Worm (Caenorhabditis elegans) whole organism, L4 larva: ENCODE data around the gene cyp-33C2.

Experiments
- D1046.2 ChIP-seq: fragments of 200-800 bp; sonication (Bioruptor generic); IDR thresholded peaks from 2 replicates; pipeline ENCODE4 v1.3.6; 2022; ENCODE audit warnings: missing genetic modification characterization, missing compliant biosample characterization
- F10B5.3 ChIP-seq: sonication (generic microtip); optimal IDR thresholded peaks from 2 replicates; lab custom pipeline; 2016; ENCODE audit warnings: mild to moderate bottlenecking, missing genetic modification characterization, missing compliant biosample characterization
- F44E2.7 ChIP-seq: fragments of 200-800 bp; sonication (Bioruptor generic); IDR thresholded peaks from 2 replicates; pipeline ENCODE4 v2.1.2; 2022; ENCODE audit warnings: missing genetic modification characterization, missing compliant biosample characterization
- F49E8.2 ChIP-seq: sonication (generic microtip); optimal IDR thresholded peaks from 2 replicates; lab custom pipeline; 2016; ENCODE audit warnings: missing compliant biosample characterization, mild to moderate bottlenecking, missing genetic modification characterization, borderline replicate concordance
- R02D3.7 ChIP-seq: fragments of 150-350 bp; sonication (generic microtip); optimal IDR thresholded peaks from 3 replicates; lab custom pipeline; 2014; ENCODE audit warnings: missing biosample characterization, missing genetic modification characterization
- T26A8.4 ChIP-seq: fragments of 200-800 bp; sonication (Bioruptor generic); IDR thresholded peaks from 2 replicates; pipeline ENCODE4 v1.3.6; 2022; ENCODE audit warnings: missing genetic modification characterization, missing compliant biosample characterization
- Y48G9A.11 ChIP-seq: fragments of 200-800 bp; sonication (Bioruptor generic); IDR thresholded peaks from 2 replicates; pipeline ENCODE4 v1.3.6; 2022; ENCODE audit warnings: missing genetic modification reagents, missing genetic modification characterization, missing compliant biosample characterization
- Y5F2A.4 ChIP-seq: fragments of 200-800 bp; sonication (Bioruptor generic); optimal IDR thresholded peaks from 2 replicates; lab custom pipeline; 2018; ENCODE audit warnings: mild to moderate bottlenecking, missing genetic modification characterization, missing compliant biosample characterization
- aly-2 ChIP-seq: sonication (generic microtip); optimal IDR thresholded peaks from 2 replicates; lab custom pipeline; 2018; ENCODE audit warnings: missing biosample characterization, missing genetic modification characterization
- ama-1 ChIP-seq: fragments of 150-350 bp; optimal IDR thresholded peaks from 2 replicates; lab custom pipeline; 2014; ENCODE audit warnings: inconsistent platforms, mixed read lengths
- arid-1 ChIP-seq: fragments of 200-800 bp; sonication (Bioruptor generic); conservative IDR thresholded peaks from 2 replicates; pipeline ENCODE4 v1.3.6; 2022; ENCODE audit warnings: missing genetic modification reagents, missing genetic modification characterization, missing compliant biosample characterization
- ceh-32 ChIP-seq: sonication (generic microtip); optimal IDR thresholded peaks from 2 replicates; lab custom pipeline; 2016; ENCODE audit warnings: mild to moderate bottlenecking, missing genetic modification characterization, missing compliant biosample characterization; ENCODE audit not compliant: poor library complexity
- ceh-62 ChIP-seq: sonication (generic microtip); optimal IDR thresholded peaks from 2 replicates; lab custom pipeline; 2017; ENCODE audit warnings: missing biosample characterization, missing genetic modification characterization
- ceh-82 ChIP-seq: sonication (generic microtip); optimal IDR thresholded peaks from 2 replicates; lab custom pipeline; 2017; ENCODE audit warnings: missing biosample characterization, missing genetic modification characterization
- ces-1 ChIP-seq: fragments of 150-350 bp; sonication (generic microtip); optimal IDR thresholded peaks from 4 replicates; lab custom pipeline; 2014; ENCODE audit warnings: missing biosample characterization, missing genetic modification reagents, missing genetic modification characterization
- ctbp-1 ChIP-seq: fragments of 200-800 bp; sonication (Bioruptor generic); IDR thresholded peaks from 2 replicates; pipeline ENCODE4 v1.3.6; 2022; ENCODE audit warnings: missing genetic modification reagents, missing genetic modification characterization, missing compliant biosample characterization
- daf-16 ChIP-seq, 3 experiments: sonication (generic microtip); optimal IDR thresholded peaks; 2 replicates each; lab custom pipeline; 2016 to 2017; ENCODE audit warnings: missing genetic modification characterization in 3 of 3, missing genetic modification reagents in 3 of 3, mild to moderate bottlenecking in 2 of 3, missing compliant biosample characterization in 2 of 3, missing biosample characterization in 1 of 3, moderate library complexity in 1 of 3
- daf-8 ChIP-seq: fragments of 200-800 bp; sonication (Bioruptor generic); IDR thresholded peaks from 2 replicates; pipeline ENCODE4 v1.3.6; 2022; ENCODE audit warnings: missing genetic modification characterization, missing compliant biosample characterization
- dmd-9 ChIP-seq: fragments of 200-800 bp; sonication (Bioruptor generic); IDR thresholded peaks from 2 replicates; pipeline ENCODE4 v1.3.6; 2022; ENCODE audit warnings: missing genetic modification reagents, missing genetic modification characterization, missing compliant biosample characterization
- dve-1 ChIP-seq: sonication (generic microtip); optimal IDR thresholded peaks from 2 replicates; lab custom pipeline; 2017; ENCODE audit warnings: antibody characterized with exemption, mild to moderate bottlenecking, missing genetic modification characterization, missing compliant biosample characterization; ENCODE audit not compliant: insufficient read depth
- gei-8 ChIP-seq: fragments of 200-800 bp; sonication (Bioruptor generic); optimal IDR thresholded peaks from 2 replicates; lab custom pipeline; 2018; ENCODE audit warnings: mild to moderate bottlenecking, missing genetic modification characterization, missing compliant biosample characterization
- hif-1 ChIP-seq, 2 experiments: sonication (generic microtip); optimal IDR thresholded peaks; 2 replicates each; lab custom pipeline; 2016 to 2017; ENCODE audit warnings: missing compliant biosample characterization in 2 of 2, missing genetic modification characterization in 2 of 2, missing genetic modification reagents in 2 of 2, missing genotype in 2 of 2, mild to moderate bottlenecking in 1 of 2
- hlh-11 ChIP-seq: fragments of 200-800 bp; sonication (Bioruptor generic); optimal IDR thresholded peaks from 2 replicates; lab custom pipeline; 2018; ENCODE audit warnings: mild to moderate bottlenecking, missing genetic modification characterization, missing compliant biosample characterization
- lin-13 ChIP-seq: fragments of 150-350 bp; optimal IDR thresholded peaks from 2 replicates; lab custom pipeline; 2014; ENCODE audit warnings: missing biosample characterization, missing genetic modification reagents, missing genetic modification characterization
- mdt-29 ChIP-seq: fragments of 200-800 bp; sonication (Bioruptor generic); IDR thresholded peaks from 2 replicates; pipeline ENCODE4 v1.3.6; 2022; ENCODE audit warnings: missing genetic modification reagents, missing genetic modification characterization, missing compliant biosample characterization
- mxl-3 ChIP-seq: fragments of 200-800 bp; sonication (Bioruptor generic); optimal IDR thresholded peaks from 2 replicates; lab custom pipeline; 2018; ENCODE audit warnings: mild to moderate bottlenecking, missing genetic modification characterization, missing compliant biosample characterization
- nhr-102 ChIP-seq: sonication (generic microtip); optimal IDR thresholded peaks from 2 replicates; lab custom pipeline; 2016; ENCODE audit warnings: mild to moderate bottlenecking, missing genetic modification characterization, moderate library complexity, missing compliant biosample characterization
- nhr-237 ChIP-seq: sonication (generic microtip); optimal IDR thresholded peaks from 2 replicates; lab custom pipeline; 2017; ENCODE audit warnings: missing biosample characterization, missing genetic modification characterization
- nhr-25 ChIP-seq: sonication (generic microtip); optimal IDR thresholded peaks from 2 replicates; lab custom pipeline; 2017; ENCODE audit warnings: missing genetic modification characterization, mild to moderate bottlenecking, missing compliant biosample characterization, antibody characterized with exemption, moderate library complexity, borderline replicate concordance; ENCODE audit not compliant: insufficient read depth
- nhr-41 ChIP-seq: fragments of 200-800 bp; sonication (Bioruptor generic); IDR thresholded peaks from 2 replicates; pipeline ENCODE4 v1.3.6; 2022; ENCODE audit warnings: missing genetic modification reagents, missing genetic modification characterization, missing compliant biosample characterization
- nhr-76 ChIP-seq: fragments of 150-350 bp; optimal IDR thresholded peaks from 2 replicates; lab custom pipeline; 2014; ENCODE audit warnings: missing biosample characterization, missing genetic modification characterization
- nhr-77 ChIP-seq: fragments of 150-350 bp; optimal IDR thresholded peaks from 2 replicates; lab custom pipeline; 2014; ENCODE audit warnings: missing biosample characterization, missing genetic modification characterization
- pha-4 ChIP-seq, 2 experiments: fragments of 150-350 bp in 1 of 2; fragments of 200-800 bp in 1 of 2; sonication (Bioruptor generic) in 1 of 2; IDR thresholded peaks in 1 of 2; optimal IDR thresholded peaks in 1 of 2; 2 replicates each; pipeline versions ENCODE4 v1.3.6 to Lab custom; 2014 to 2022; ENCODE audit warnings: missing genetic modification characterization in 2 of 2, missing genetic modification reagents in 2 of 2, missing biosample characterization in 1 of 2, missing compliant biosample characterization in 1 of 2
- pqm-1 ChIP-seq: sonication (generic microtip); optimal IDR thresholded peaks from 2 replicates; lab custom pipeline; 2017; ENCODE audit warnings: missing biosample characterization, missing genetic modification characterization
- skn-1 ChIP-seq: fragments of 150-350 bp; optimal IDR thresholded peaks from 2 replicates; lab custom pipeline; 2014; ENCODE audit warnings: missing biosample characterization, missing genetic modification characterization
- snpc-1.2 ChIP-seq: fragments of 200-800 bp; sonication (Bioruptor generic); IDR thresholded peaks from 2 replicates; pipeline ENCODE4 v1.3.6; 2022; ENCODE audit warnings: missing genetic modification reagents, missing genetic modification characterization, missing compliant biosample characterization
- spr-1 ChIP-seq: sonication (generic microtip); optimal IDR thresholded peaks from 2 replicates; lab custom pipeline; 2016; ENCODE audit warnings: mild to moderate bottlenecking, missing genetic modification characterization, missing compliant biosample characterization
- tra-1 ChIP-seq: fragments of 200-800 bp; sonication (Bioruptor generic); IDR thresholded peaks from 2 replicates; pipeline ENCODE4 v1.3.6; 2022; ENCODE audit warnings: missing genetic modification reagents, missing genetic modification characterization, missing compliant biosample characterization
- unc-39 ChIP-seq: sonication (generic microtip); optimal IDR thresholded peaks from 2 replicates; lab custom pipeline; 2017; ENCODE audit warnings: missing biosample characterization, missing genetic modification characterization
- zag-1 ChIP-seq: fragments of 150-350 bp; optimal IDR thresholded peaks from 2 replicates; lab custom pipeline; 2014; ENCODE audit warnings: missing biosample characterization, missing genetic modification characterization
- zfp-3 ChIP-seq: fragments of 200-800 bp; sonication (Bioruptor generic); conservative IDR thresholded peaks from 2 replicates; pipeline ENCODE4 v1.3.6; 2022; ENCODE audit warnings: missing genetic modification reagents, missing genetic modification characterization, missing compliant biosample characterization
- zip-11 ChIP-seq: fragments of 200-800 bp; sonication (Bioruptor generic); IDR thresholded peaks from 2 replicates; pipeline ENCODE4 v1.3.6; 2022; ENCODE audit warnings: missing genetic modification characterization, missing compliant biosample characterization
- zip-2 ChIP-seq: fragments of 150-350 bp; optimal IDR thresholded peaks from 2 replicates; lab custom pipeline; 2014; ENCODE audit warnings: missing biosample characterization, missing genetic modification characterization

cyp-33C2 gene

ce11 chrV:2151458-2151857, 31.8 kb upstream of the cyp-33C2 start, which contains the start of gene srbc-24:
TSS of gene srbc-24 (plus strand) at chrV:2151758.
- no peak for TF ChIP-seq gei-8
- no peak for TF ChIP-seq F44E2.7 (GFP tag; lab: Robert Waterston, UW)
- TF ChIP-seq Y48G9A.11 (GFP tag; lab: Robert Waterston, UW), result no peak
- no peak for TF ChIP-seq T26A8.4 (GFP tag; lab: Robert Waterston, UW)
- no peak for TF ChIP-seq R02D3.7 (tag; lab: Kevin White, UChicago)

ce11 chrV:2153274-2153673, 30.0 kb upstream of the cyp-33C2 start, which contains the start of gene srbc-23:
TSS of gene srbc-23 (plus strand) at chrV:2153574.
- TF ChIP-seq pha-4 (GFP tag; IDR thresholded peaks at IDR 0.05; lab: Robert Waterston, UW), result no peak
- no peak for TF ChIP-seq pha-4 (tag; optimal IDR thresholded peaks at IDR 0.05; lab: Kevin White, UChicago)
- TF ChIP-seq nhr-77 (tag; lab: Kevin White, UChicago), result no peak
- no peak for TF ChIP-seq mxl-3

- TF ChIP-seq zip-11 (GFP tag; lab: Robert Waterston, UW) (no peak), arid-1 (GFP tag; lab: Robert Waterston, UW) (no peak), spr-1 (tag; lab: Kevin White, UChicago) (no peak), zag-1 (tag; lab: Kevin White, UChicago) (no peak), mdt-29 (GFP tag; lab: Robert Waterston, UW) (no peak), D1046.2 (GFP tag; lab: Robert Waterston, UW) (no peak), unc-39 (tag; lab: Kevin White, UChicago) (no peak), F10B5.3 (tag; lab: Kevin White, UChicago) (no peak), dve-1 (no peak), Y5F2A.4 (GFP tag; lab: Kevin White, UChicago) (no peak), daf-16 (GFP tag; optimal IDR thresholded peaks at IDR 0.05; lab: Kevin White, UChicago) (no peak), daf-16 (tag; optimal IDR thresholded peaks at IDR 0.05; lab: Kevin White, UChicago) (no peak), ama-1 (lab: Kevin White, UChicago) (no peak), ces-1 (GFP tag; lab: Kevin White, UChicago) (no peak), ceh-62 (no peak), nhr-76 (no peak), nhr-41 (GFP tag; lab: Robert Waterston, UW) (no peak), nhr-237 (tag; lab: Kevin White, UChicago) (no peak), dmd-9 (GFP tag; lab: Robert Waterston, UW) (no peak)
These were observed 28.1 kb upstream of the cyp-33C2 start, which contains the start of gene srbc-21 for ce11 chrV:2155232-2155631. TSS of gene srbc-21 (plus strand) at chrV:2155532.

- TF ChIP-seq F49E8.2 (tag; lab: Kevin White, UChicago) (no peak), zip-2 (no peak), hlh-11 (no peak), aly-2 (no peak), pqm-1 (no peak), snpc-1.2 (GFP tag; lab: Robert Waterston, UW) (no peak), tra-1 (no peak), daf-16 (GFP tag; optimal IDR thresholded peaks at IDR 0.05; lab: Kevin White, UChicago) (no peak), daf-16 (tag; optimal IDR thresholded peaks at IDR 0.05; lab: Kevin White, UChicago) (no peak)
These were observed 26.5 kb upstream of the cyp-33C2 start, which contains the start of gene srbc-22 for ce11 chrV:2156830-2157229. TSS of gene srbc-22 (plus strand) at chrV:2157130.

ce11 chrV:2159331-2159730, 24.0 kb upstream of the cyp-33C2 start, which contains the start of gene C45H4.14:
TSS of gene C45H4.14 (minus strand) at chrV:2159431.
- TF ChIP-seq gei-8, result no peak
- no peak for TF ChIP-seq skn-1 (tag; lab: Kevin White, UChicago)
- no peak for TF ChIP-seq zfp-3 (GFP tag; lab: Robert Waterston, UW)
- no peak for TF ChIP-seq nhr-102 (tag; lab: Kevin White, UChicago)
- TF ChIP-seq ceh-32 (tag; lab: Kevin White, UChicago), result no peak
- TF ChIP-seq ceh-82 (tag; lab: Kevin White, UChicago), result no peak
- no peak for TF ChIP-seq lin-13
- no peak for TF ChIP-seq F44E2.7 (GFP tag; lab: Robert Waterston, UW)
- no peak for TF ChIP-seq daf-8 (GFP tag; lab: Robert Waterston, UW)
- TF ChIP-seq hif-1 (tag; optimal IDR thresholded peaks at IDR 0.05; lab: Kevin White, UChicago), result no peak
- TF ChIP-seq ama-1 (lab: Kevin White, UChicago), result no peak
- no peak for TF ChIP-seq Y5F2A.4 (GFP tag; lab: Kevin White, UChicago)
- no peak for TF ChIP-seq ctbp-1 (GFP tag; lab: Robert Waterston, UW)
- TF ChIP-seq nhr-25 (tag; lab: Kevin White, UChicago), result no peak
